Worm (Caenorhabditis elegans) whole organism, L4/young adult: Measurements from ENCODE around the gene Y71H2B.4.

ENCODE experiments used
- W03F9.2 ChIP-seq: fragments of 150-350 bp; optimal IDR thresholded peaks from 2 replicates; lab custom pipeline; 2014; ENCODE audit warnings: missing biosample characterization, missing genetic modification characterization
- him-1 ChIP-seq: sonication (generic microtip); optimal IDR thresholded peaks from 2 replicates; lab custom pipeline; 2016; ENCODE audit warnings: missing genotype, missing genetic modification reagents, missing genetic modification characterization, missing compliant biosample characterization

DNA sequence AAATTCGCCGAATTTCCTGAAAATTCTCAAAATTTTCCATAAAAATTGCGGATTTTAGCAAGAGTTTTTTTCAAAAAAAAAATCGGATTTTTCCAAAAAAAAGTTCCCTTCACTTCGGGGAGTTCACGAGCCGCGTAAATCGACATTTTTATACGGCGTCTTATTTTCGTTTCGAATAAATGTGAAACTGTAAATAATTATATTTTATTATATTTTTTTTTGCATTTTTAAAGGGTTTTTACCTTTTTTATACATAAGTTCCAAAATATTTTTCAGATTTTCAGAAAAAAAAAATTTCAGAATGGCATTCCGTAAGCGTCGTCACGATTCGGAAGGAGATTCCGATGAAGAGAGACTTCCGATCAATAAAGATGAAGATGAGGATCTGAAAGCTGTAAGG is 4.1 kb downstream of the Y71H2B.4 start, which contains the start of gene Y71H2B.2:
- TF ChIP-seq him-1 (tag; lab: Kevin White, UChicago) (no peak), W03F9.2 (tag; lab: Kevin White, UChicago) (no peak)
